Fruit fly (Drosophila melanogaster) whole organism, embryonic: ENCODE data around the gene Trf4-1.

Experiments used
- Aef1 ChIP-seq: fragments of 200-800 bp; sonication (Bioruptor generic); IDR thresholded peaks from 3 replicates; pipeline ENCODE4 v1.3.6; 2022; ENCODE audit warnings: missing biosample characterization, missing genetic modification characterization
- Antp ChIP-seq: fragments of 200-800 bp; sonication (Bioruptor generic); optimal IDR thresholded peaks from 3 replicates; lab custom pipeline; 2016; ENCODE audit warnings: missing biosample characterization, missing genetic modification characterization
- Bgb ChIP-seq: fragments of 200-800 bp; sonication (Bioruptor generic); IDR thresholded peaks from 2 replicates; pipeline ENCODE4 v1.3.6; 2022; ENCODE audit warnings: missing biosample characterization, missing genetic modification characterization; ENCODE audit not compliant: partially characterized antibody
- CG10321 ChIP-seq: fragments of 200-800 bp; sonication (Bioruptor generic); IDR thresholded peaks from 2 replicates; pipeline ENCODE4 v1.3.6; 2022; ENCODE audit warnings: missing biosample characterization, missing genetic modification characterization
- CG11093 ChIP-seq: fragments of 200-800 bp; sonication (Bioruptor generic); IDR thresholded peaks from 3 replicates; pipeline ENCODE4 v1.3.6; 2022; ENCODE audit warnings: missing biosample characterization, missing genetic modification characterization
- CG11247 ChIP-seq: fragments of 200-800 bp; sonication (Bioruptor generic); IDR thresholded peaks from 2 replicates; pipeline ENCODE4 v1.3.6; 2022; ENCODE audit warnings: missing biosample characterization, missing genetic modification characterization
- CG11504 ChIP-seq: fragments of 200-800 bp; sonication (Bioruptor generic); optimal IDR thresholded peaks from 3 replicates; lab custom pipeline; 2019; ENCODE audit warnings: missing biosample characterization, mild to moderate bottlenecking, missing genetic modification characterization, moderate library complexity
- CG12104 ChIP-seq: fragments of 200-800 bp; sonication (Bioruptor generic); optimal IDR thresholded peaks from 3 replicates; lab custom pipeline; 2016; ENCODE audit warnings: missing biosample characterization, missing genetic modification characterization
- CG12769 ChIP-seq: fragments of 200-800 bp; sonication (Bioruptor generic); optimal IDR thresholded peaks from 2 replicates; lab custom pipeline; 2019; ENCODE audit warnings: missing biosample characterization, mild to moderate bottlenecking, missing genetic modification characterization, moderate library complexity
- CG14014 ChIP-seq: fragments of 200-800 bp; sonication (Bioruptor generic); IDR thresholded peaks from 2 replicates; pipeline ENCODE4 v1.3.6; 2022; ENCODE audit warnings: missing biosample characterization, missing genetic modification characterization
- CG14667 ChIP-seq: fragments of 200-800 bp; sonication (Bioruptor generic); IDR thresholded peaks from 2 replicates; pipeline ENCODE4 v1.3.6; 2022; ENCODE audit warnings: missing biosample characterization, missing genetic modification characterization
- CG14710 ChIP-seq: fragments of 200-800 bp; sonication (Bioruptor generic); optimal IDR thresholded peaks from 3 replicates; lab custom pipeline; 2019; ENCODE audit warnings: missing biosample characterization, mild to moderate bottlenecking, missing genetic modification characterization, moderate library complexity
- CG1602 ChIP-seq: fragments of 200-800 bp; sonication (Bioruptor generic); optimal IDR thresholded peaks from 3 replicates; lab custom pipeline; 2016; ENCODE audit warnings: missing biosample characterization, missing genetic modification characterization
- CG17361 ChIP-seq: fragments of 200-800 bp; sonication (Bioruptor generic); IDR thresholded peaks from 3 replicates; pipeline ENCODE4 v1.3.6; 2022; ENCODE audit warnings: missing biosample characterization, missing genetic modification characterization
- CG2120 ChIP-seq: fragments of 200-800 bp; sonication (Bioruptor generic); optimal IDR thresholded peaks from 3 replicates; lab custom pipeline; 2016; ENCODE audit warnings: missing biosample characterization, missing genetic modification characterization
- CG31441 ChIP-seq: fragments of 200-800 bp; sonication (Bioruptor generic); IDR thresholded peaks from 2 replicates; pipeline ENCODE4 v1.3.6; 2022; ENCODE audit warnings: missing biosample characterization, missing genetic modification characterization
- CG32532 ChIP-seq: fragments of 200-800 bp; sonication (Bioruptor generic); IDR thresholded peaks from 2 replicates; pipeline ENCODE4 v1.3.6; 2022; ENCODE audit warnings: missing biosample characterization, missing genetic modification characterization
- CG3847 ChIP-seq: fragments of 200-800 bp; sonication (Bioruptor generic); IDR thresholded peaks from 2 replicates; pipeline ENCODE4 v1.3.6; 2022; ENCODE audit warnings: missing biosample characterization, missing genetic modification characterization
- CG3995 ChIP-seq: fragments of 200-800 bp; sonication (Bioruptor generic); optimal IDR thresholded peaks from 3 replicates; lab custom pipeline; 2016; ENCODE audit warnings: missing biosample characterization, missing genetic modification characterization
- CG7271 ChIP-seq: fragments of 200-800 bp; sonication (Bioruptor generic); optimal IDR thresholded peaks from 2 replicates; lab custom pipeline; 2018; ENCODE audit warnings: missing biosample characterization, mild to moderate bottlenecking, missing genetic modification characterization, moderate library complexity
- CG7839 ChIP-seq: fragments of 200-800 bp; sonication (Bioruptor generic); optimal IDR thresholded peaks from 3 replicates; lab custom pipeline; 2018; ENCODE audit warnings: missing biosample characterization, mild to moderate bottlenecking, missing genetic modification characterization, moderate library complexity
- CG8359 ChIP-seq: fragments of 200-800 bp; sonication (Bioruptor generic); optimal IDR thresholded peaks from 2 replicates; lab custom pipeline; 2017; ENCODE audit warnings: missing biosample characterization, mild to moderate bottlenecking, missing genetic modification characterization, borderline replicate concordance
- CG8765 ChIP-seq: fragments of 200-800 bp; sonication (Bioruptor generic); IDR thresholded peaks from 2 replicates; pipeline ENCODE4 v1.3.6; 2022; ENCODE audit warnings: missing biosample characterization, missing genetic modification characterization
- CG8924 ChIP-seq: fragments of 200-800 bp; optimal IDR thresholded peaks from 3 replicates; lab custom pipeline; 2019; ENCODE audit warnings: missing biosample characterization, mild to moderate bottlenecking, missing genetic modification characterization, moderate library complexity
- CG9876 ChIP-seq: fragments of 200-800 bp; sonication (Bioruptor generic); optimal IDR thresholded peaks from 2 replicates; lab custom pipeline; 2016; ENCODE audit warnings: missing biosample characterization, missing genetic modification characterization
- D ChIP-seq, 2 experiments: fragments of 200-800 bp in 1 of 2; fragments of >200 bp in 1 of 2; sonication (Bioruptor generic) in 1 of 2; optimal IDR thresholded peaks; 2 replicates in 1 of 2; 3 replicates in 1 of 2; lab custom pipeline; 2017; ENCODE audit warnings: mild to moderate bottlenecking in 1 of 2, missing biosample characterization in 1 of 2, missing genetic modification characterization in 1 of 2, missing genetic modification reagents in 1 of 2
- E2f1 ChIP-seq: fragments of 200-800 bp; sonication (Bioruptor generic); IDR thresholded peaks from 2 replicates; pipeline ENCODE4 v1.3.6; 2022; ENCODE audit warnings: missing biosample characterization, missing genetic modification characterization
- Ets65A ChIP-seq: fragments of 200-800 bp; sonication (Bioruptor generic); peaks from one replicate; lab custom pipeline; 2016; ENCODE audit warnings: missing biosample characterization, missing genetic modification characterization
- HLH3B ChIP-seq: fragments of 200-800 bp; sonication (Bioruptor generic); IDR thresholded peaks from 2 replicates; pipeline ENCODE4 v1.3.6; 2022; ENCODE audit warnings: missing biosample characterization, missing genetic modification characterization
- Meics ChIP-seq: fragments of 200-800 bp; sonication (Bioruptor generic); optimal IDR thresholded peaks from 2 replicates; lab custom pipeline; 2017; ENCODE audit warnings: missing biosample characterization, mild to moderate bottlenecking, missing genetic modification characterization
- PHDP ChIP-seq: fragments of 200-800 bp; sonication (Bioruptor generic); optimal IDR thresholded peaks from 3 replicates; lab custom pipeline; 2018; ENCODE audit warnings: missing biosample characterization, mild to moderate bottlenecking, missing genetic modification characterization, moderate library complexity
- Ssrp ChIP-seq: fragments of 200-800 bp; sonication (Bioruptor generic); optimal IDR thresholded peaks from 2 replicates; lab custom pipeline; 2018; ENCODE audit warnings: missing biosample characterization, mild to moderate bottlenecking, missing genetic modification characterization, moderate library complexity
- Vsx1 ChIP-seq: fragments of 200-800 bp; sonication (Bioruptor generic); optimal IDR thresholded peaks from 2 replicates; lab custom pipeline; 2017; ENCODE audit warnings: missing biosample characterization, mild to moderate bottlenecking, missing genetic modification characterization, missing genetic modification reagents
- YL-1 ChIP-seq: fragments of 200-800 bp; sonication (Bioruptor generic); optimal IDR thresholded peaks from 3 replicates; lab custom pipeline; 2017; ENCODE audit warnings: missing biosample characterization, mild to moderate bottlenecking, missing genetic modification characterization
- ase ChIP-seq: fragments of 200-800 bp; sonication (Bioruptor generic); IDR thresholded peaks from 3 replicates; pipeline ENCODE4 v1.3.6; 2022; ENCODE audit warnings: missing biosample characterization, missing genetic modification characterization
- chif ChIP-seq, 2 experiments: fragments of 200-800 bp; sonication (Bioruptor generic); optimal IDR thresholded peaks; 3 replicates each; lab custom pipeline; 2016; ENCODE audit warnings: missing biosample characterization in 2 of 2, missing genetic modification characterization in 2 of 2
- chinmo ChIP-seq: fragments of 200-800 bp; sonication (Bioruptor generic); IDR thresholded peaks from 4 replicates; pipeline ENCODE4 v1.3.6; 2022; ENCODE audit warnings: missing biosample characterization, missing genetic modification characterization; ENCODE audit not compliant: partially characterized antibody
- fd3F ChIP-seq: fragments of 200-800 bp; sonication (Bioruptor generic); optimal IDR thresholded peaks from 2 replicates; lab custom pipeline; 2018; ENCODE audit warnings: missing biosample characterization, mild to moderate bottlenecking, missing genetic modification characterization, moderate library complexity
- gcm ChIP-seq: fragments of 200-800 bp; sonication (Bioruptor generic); optimal IDR thresholded peaks from 2 replicates; lab custom pipeline; 2019; ENCODE audit warnings: missing biosample characterization, mild to moderate bottlenecking, missing genetic modification characterization, moderate library complexity
- gro ChIP-seq: fragments of 200-800 bp; sonication (Bioruptor generic); optimal IDR thresholded peaks from 2 replicates; lab custom pipeline; 2016; ENCODE audit warnings: missing biosample characterization, missing genetic modification characterization
- h ChIP-seq: fragments of >200 bp; optimal IDR thresholded peaks from 2 replicates; lab custom pipeline; 2017
- hbn ChIP-seq: fragments of 200-800 bp; sonication (Bioruptor generic); IDR thresholded peaks from 2 replicates; pipeline ENCODE4 v1.3.6; 2022; ENCODE audit warnings: missing biosample characterization, missing genetic modification characterization; ENCODE audit not compliant: partially characterized antibody
- inv ChIP-seq: fragments of 200-800 bp; sonication (Bioruptor generic); IDR thresholded peaks from 2 replicates; pipeline ENCODE4 v1.3.6; 2022; ENCODE audit warnings: missing biosample characterization, missing genetic modification characterization; ENCODE audit not compliant: partially characterized antibody
- maf-S ChIP-seq: fragments of 200-800 bp; sonication (Bioruptor generic); optimal IDR thresholded peaks from 2 replicates; lab custom pipeline; 2016; ENCODE audit warnings: missing biosample characterization, missing genetic modification characterization
- org-1 ChIP-seq: fragments of 200-800 bp; sonication (Bioruptor generic); optimal IDR thresholded peaks from 2 replicates; lab custom pipeline; 2017; ENCODE audit warnings: missing biosample characterization, missing genetic modification characterization
- pros ChIP-seq: fragments of 200-800 bp; sonication (Bioruptor generic); optimal IDR thresholded peaks from 3 replicates; lab custom pipeline; 2019; ENCODE audit warnings: missing biosample characterization, mild to moderate bottlenecking, missing genetic modification characterization, moderate library complexity
- sim ChIP-seq: fragments of 200-800 bp; sonication (Bioruptor generic); IDR thresholded peaks from 2 replicates; pipeline ENCODE4 v1.3.6; 2022; ENCODE audit warnings: missing biosample characterization, missing genetic modification characterization
- sisA ChIP-seq: fragments of 200-800 bp; sonication (Bioruptor generic); IDR thresholded peaks from 2 replicates; pipeline ENCODE4 v1.3.6; 2022; ENCODE audit warnings: missing biosample characterization, missing genetic modification characterization
- stwl ChIP-seq: fragments of 200-800 bp; sonication (Bioruptor generic); optimal IDR thresholded peaks from 3 replicates; lab custom pipeline; 2018; ENCODE audit warnings: missing biosample characterization, mild to moderate bottlenecking, missing genetic modification characterization, moderate library complexity
- tap ChIP-seq: fragments of 200-800 bp; optimal IDR thresholded peaks from 3 replicates; lab custom pipeline; 2019; ENCODE audit warnings: missing biosample characterization, mild to moderate bottlenecking, missing genetic modification characterization, moderate library complexity
- wdn ChIP-seq: fragments of 200-800 bp; sonication (Bioruptor generic); IDR thresholded peaks from 2 replicates; pipeline ENCODE4 v1.3.6; 2022; ENCODE audit warnings: missing biosample characterization, missing genetic modification characterization

Gene Trf4-1

dm6 chrX:8606206-8606605, 46.1 kb downstream of the Trf4-1 start, which contains the start of gene Caf1-180 (continued):
- TF ChIP-seq CG31441 (no peak), CG3995 (GFP tag; lab: Kevin White, UChicago) (peak; percentile 50), stwl (tag; lab: Kevin White, UChicago) (peak; percentile 43), YL-1 (GFP tag; lab: Kevin White, UChicago) (no peak), CG8359 (GFP tag; lab: Kevin White, UChicago) (no peak), Vsx1 (no peak), CG32532 (GFP tag; lab: Robert Waterston, UW) (peak; percentile 56; the same call in 1 of the 2 replicates), Aef1 (GFP tag; lab: Robert Waterston, UW) (no peak), pros (peak; percentile 92), CG8924 (tag; lab: Kevin White, UChicago) (no peak), CG17361 (GFP tag; lab: Robert Waterston, UW) (no peak; the same call in 2 of the 3 replicates), chinmo (no peak), HLH3B (GFP tag; lab: Robert Waterston, UW) (no peak), CG1602 (no peak), CG12769 (tag; lab: Kevin White, UChicago) (no peak), chif (GFP tag; optimal IDR thresholded peaks at IDR 0.05; lab: Kevin White, UChicago) (peak in 1 of 2 experiments; percentile 31), E2f1 (GFP tag; lab: Robert Waterston, UW) (peak; percentile 99), D (optimal IDR thresholded peaks at IDR 0.05; lab: Kevin White, UChicago) (no peak), D (GFP tag; optimal IDR thresholded peaks at IDR 0.05; lab: Kevin White, UChicago) (no peak), CG11093 (no peak), sisA (GFP tag; lab: Robert Waterston, UW) (0 out of 2 replicates have a peak, but pooled peaks have one; percentile 9), CG11504 (tag; lab: Kevin White, UChicago) (no peak), CG10321 (no peak), fd3F (GFP tag; lab: Kevin White, UChicago) (no peak), CG7271 (no peak), Ets65A (GFP tag; lab: Kevin White, UChicago) (peak; percentile 94), CG14710 (tag; lab: Kevin White, UChicago) (peak; percentile 60), Meics (GFP tag; lab: Kevin White, UChicago) (no peak), ase (GFP tag; lab: Robert Waterston, UW) (no peak), h (no peak), gro (peak; percentile 1), maf-S (GFP tag; lab: Kevin White, UChicago) (no peak), Ssrp (tag; lab: Kevin White, UChicago) (no peak), hbn (GFP tag; lab: Robert Waterston, UW) (peak; percentile 57), CG7839 (tag; lab: Kevin White, UChicago) (no peak), Bgb (GFP tag; lab: Robert Waterston, UW) (peak; percentile 87), CG8765 (GFP tag; lab: Robert Waterston, UW) (no peak), PHDP (tag; lab: Kevin White, UChicago) (no peak), sim (GFP tag; lab: Robert Waterston, UW) (no peak), CG14667 (GFP tag; lab: Robert Waterston, UW) (no peak), CG14014 (GFP tag; lab: Robert Waterston, UW) (no peak), CG2120 (GFP tag; lab: Kevin White, UChicago) (peak; percentile 54), tap (tag; lab: Kevin White, UChicago) (no peak), CG12104 (no peak), gcm (GFP tag; lab: Kevin White, UChicago) (no peak), CG11247 (GFP tag; lab: Robert Waterston, UW) (0 out of 2 replicates have a peak, but pooled peaks have one; percentile 16), CG3847 (GFP tag; lab: Robert Waterston, UW) (peak; percentile 61; the same call in 1 of the 2 replicates), Antp (GFP tag; lab: Kevin White, UChicago) (peak; percentile 42), CG9876 (GFP tag; lab: Kevin White, UChicago) (peak; percentile 18), org-1 (no peak), inv (GFP tag; lab: Robert Waterston, UW) (peak; percentile 78), wdn (GFP tag; lab: Robert Waterston, UW) (no peak)
